Worm (Caenorhabditis elegans) whole organism, late embryonic: Measurements from ENCODE around the gene F08F8.9.

ENCODE experiments used
- C38D4.7 ChIP-seq: fragments of 200-800 bp; sonication (Bioruptor generic); optimal IDR thresholded peaks from 2 replicates; lab custom pipeline; 2018; ENCODE audit warnings: mild to moderate bottlenecking, missing genetic modification characterization, moderate library complexity, missing compliant biosample characterization
- K09A11.1 ChIP-seq: sonication (generic microtip); optimal IDR thresholded peaks from 2 replicates; lab custom pipeline; 2017; ENCODE audit warnings: antibody characterized with exemption, mild to moderate bottlenecking, missing genetic modification characterization, missing compliant biosample characterization; ENCODE audit not compliant: insufficient read depth
- T23F11.4 ChIP-seq: fragments of 200-800 bp; sonication (Bioruptor generic); optimal IDR thresholded peaks from 2 replicates; lab custom pipeline; 2018; ENCODE audit warnings: mild to moderate bottlenecking, missing genetic modification characterization, missing compliant biosample characterization
- ama-1 ChIP-seq: fragments of 150-350 bp; optimal IDR thresholded peaks from 2 replicates; lab custom pipeline; 2014
- ceh-2 ChIP-seq: sonication (generic microtip); optimal IDR thresholded peaks from 2 replicates; lab custom pipeline; 2016; ENCODE audit warnings: missing genotype, missing genetic modification characterization, missing compliant biosample characterization
- dmd-4 ChIP-seq: sonication (generic microtip); optimal IDR thresholded peaks from 2 replicates; lab custom pipeline; 2016; ENCODE audit warnings: borderline replicate concordance, missing genetic modification characterization, missing compliant biosample characterization
- elt-2 ChIP-seq: sonication (generic microtip); optimal IDR thresholded peaks from 2 replicates; lab custom pipeline; 2016; ENCODE audit warnings: missing genetic modification reagents, missing genetic modification characterization, missing compliant biosample characterization
- fkh-10 ChIP-seq: fragments of 150-350 bp; optimal IDR thresholded peaks from 2 replicates; lab custom pipeline; 2014; ENCODE audit warnings: missing biosample characterization, missing genetic modification reagents, missing genetic modification characterization
- hlh-15 ChIP-seq: sonication (generic microtip); optimal IDR thresholded peaks from 2 replicates; lab custom pipeline; 2016; ENCODE audit warnings: missing genetic modification characterization, missing compliant biosample characterization
- hlh-6 ChIP-seq: sonication (generic microtip); optimal IDR thresholded peaks from 2 replicates; lab custom pipeline; 2016; ENCODE audit warnings: missing genotype, missing genetic modification characterization, missing compliant biosample characterization
- nhr-11 ChIP-seq: fragments of 150-350 bp; optimal IDR thresholded peaks from 2 replicates; lab custom pipeline; 2014; ENCODE audit warnings: missing biosample characterization, missing genetic modification characterization
- npax-4 ChIP-seq: sonication (generic microtip); optimal IDR thresholded peaks from 2 replicates; lab custom pipeline; 2016; ENCODE audit warnings: missing genetic modification characterization, missing compliant biosample characterization
- pha-2 ChIP-seq: sonication (generic microtip); optimal IDR thresholded peaks from 2 replicates; lab custom pipeline; 2017; ENCODE audit warnings: mild to moderate bottlenecking, missing genetic modification characterization, missing compliant biosample characterization
- unc-86 ChIP-seq: sonication (generic microtip); optimal IDR thresholded peaks from 2 replicates; lab custom pipeline; 2016; ENCODE audit warnings: missing genetic modification characterization, missing compliant biosample characterization

- TF ChIP-seq ama-1 (lab: Kevin White, UChicago): no peak
- no peak for TF ChIP-seq hlh-6
- no peak for TF ChIP-seq npax-4 (tag; lab: Kevin White, UChicago)
- TF ChIP-seq hlh-15 (tag; lab: Kevin White, UChicago): no peak
- no peak for TF ChIP-seq dmd-4
- no peak for TF ChIP-seq unc-86 (tag; lab: Kevin White, UChicago)
- no peak for TF ChIP-seq C38D4.7 (GFP tag; lab: Kevin White, UChicago)
- TF ChIP-seq nhr-11: no peak
- no peak for TF ChIP-seq elt-2 (tag; lab: Kevin White, UChicago)
- no peak for TF ChIP-seq T23F11.4
- no peak for TF ChIP-seq K09A11.1 (tag; lab: Kevin White, UChicago)
- no peak for TF ChIP-seq pha-2 (tag; lab: Kevin White, UChicago)
- no peak for TF ChIP-seq ceh-2
- no peak for TF ChIP-seq fkh-10 (GFP tag; lab: Kevin White, UChicago)
Measured at ce11 chrIII:7299466-7299865, 54.3 kb downstream of the F08F8.9 start, which contains the start of the genes B0361.14 and B0361.9.
